Worm (Caenorhabditis elegans): ENCODE measurements around the gene galt-1.

Gene galt-1

ce11 chrV:5930588-5930987 lies at the start of gene galt-1:
Gene galt-1 (plus strand): TSS chrV:5930905.
- TF ChIP-seq pqm-1 (tag; optimal IDR thresholded peaks at IDR 0.05) (peak; percentile 34), elt-2 (tag; optimal IDR thresholded peaks at IDR 0.05) (peak; percentile 77), nhr-12 (tag; optimal IDR thresholded peaks at IDR 0.05) (no peak), pha-4 (tag; optimal IDR thresholded peaks at IDR 0.05) (peak; percentile 15), egl-5 (tag; optimal IDR thresholded peaks at IDR 0.05) (no peak), nhr-43 (tag; optimal IDR thresholded peaks at IDR 0.05; ENCODE audit: poor library complexity, severe bottlenecking) (no peak), mdl-1 (tag; optimal IDR thresholded peaks at IDR 0.05) (no peak), fkh-10 (GFP tag; optimal IDR thresholded peaks at IDR 0.05) (no peak)

- TF ChIP-seq mml-1 (tag; optimal IDR thresholded peaks at IDR 0.05) = no peak
- peak; percentile 66 for TF ChIP-seq elt-2 (tag; optimal IDR thresholded peaks at IDR 0.05)
- TF ChIP-seq pqm-1 (tag; optimal IDR thresholded peaks at IDR 0.05) = peak; percentile 75
Observed at ce11 chrV:5882429-5882828, 48.3 kb upstream of the galt-1 start.

ce11 chrV:5883735-5884134 lies 47.0 kb upstream of the galt-1 start, which contains the start of gene C04E6.8:
Gene C04E6.8 (minus strand): TSS chrV:5883835.
- TF ChIP-seq zag-1 (tag; optimal IDR thresholded peaks at IDR 0.05) (no peak), mdl-1 (tag; optimal IDR thresholded peaks at IDR 0.05) (no peak), daf-12 (tag; optimal IDR thresholded peaks at IDR 0.05) (no peak), nhr-67 (tag; optimal IDR thresholded peaks at IDR 0.05) (no peak), ama-1 (optimal IDR thresholded peaks at IDR 0.05) (no peak), nhr-237 (tag; optimal IDR thresholded peaks at IDR 0.05) (no peak), ceh-82 (tag; optimal IDR thresholded peaks at IDR 0.05) (no peak), ztf-11 (tag; optimal IDR thresholded peaks at IDR 0.05) (no peak), ztf-4 (tag; optimal IDR thresholded peaks at IDR 0.05) (no peak), mml-1 (tag; optimal IDR thresholded peaks at IDR 0.05) (no peak), elt-3 (tag; optimal IDR thresholded peaks at IDR 0.05) (no peak), egl-5 (tag; optimal IDR thresholded peaks at IDR 0.05) (no peak), lin-15B (tag; optimal IDR thresholded peaks at IDR 0.05) (no peak), nfya-1 (tag; optimal IDR thresholded peaks at IDR 0.05; ENCODE audit: insufficient read depth) (no peak), nhr-11 (tag; optimal IDR thresholded peaks at IDR 0.05) (no peak), fos-1 (tag; optimal IDR thresholded peaks at IDR 0.05) (no peak), nhr-76 (tag; optimal IDR thresholded peaks at IDR 0.05) (no peak), unc-62 (GFP tag; optimal IDR thresholded peaks at IDR 0.05) (no peak), sea-2 (GFP tag; optimal IDR thresholded peaks at IDR 0.05) (no peak)

- no peak for TF ChIP-seq nhr-43 (tag; optimal IDR thresholded peaks at IDR 0.05; ENCODE audit: poor library complexity, severe bottlenecking)
- peak; percentile 79 for TF ChIP-seq lin-39 (tag; optimal IDR thresholded peaks at IDR 0.05)
Observed at ce11 chrV:5888820-5889219, 41.9 kb upstream of the galt-1 start.

- TF ChIP-seq tbx-2 (tag; optimal IDR thresholded peaks at IDR 0.05) (no peak), ceh-28 (tag; optimal IDR thresholded peaks at IDR 0.05) (no peak), nhr-23 (tag; optimal IDR thresholded peaks at IDR 0.05) (no peak), elt-3 (tag; optimal IDR thresholded peaks at IDR 0.05) (no peak), skn-1 (tag; optimal IDR thresholded peaks at IDR 0.05) (no peak), R02D3.7 (tag; optimal IDR thresholded peaks at IDR 0.05) (no peak), hmg-11 (tag; optimal IDR thresholded peaks at IDR 0.05) (no peak), unc-62 (GFP tag; optimal IDR thresholded peaks at IDR 0.05) (no peak), fos-1 (tag; optimal IDR thresholded peaks at IDR 0.05) (no peak), mdl-1 (tag; optimal IDR thresholded peaks at IDR 0.05) (no peak), sea-2 (GFP tag; optimal IDR thresholded peaks at IDR 0.05) (no peak), lin-39 (tag; optimal IDR thresholded peaks at IDR 0.05) (no peak), ZK546.5 (tag; optimal IDR thresholded peaks at IDR 0.05) (no peak), ceh-82 (tag; optimal IDR thresholded peaks at IDR 0.05) (no peak), elt-2 (tag; optimal IDR thresholded peaks at IDR 0.05) (no peak), nhr-67 (tag; optimal IDR thresholded peaks at IDR 0.05) (no peak), nfya-1 (tag; optimal IDR thresholded peaks at IDR 0.05; ENCODE audit: insufficient read depth) (no peak), jun-1 (tag; optimal IDR thresholded peaks at IDR 0.05) (no peak)
Observed at ce11 chrV:5891204-5891603, 39.5 kb upstream of the galt-1 start.
